Worm (Caenorhabditis elegans) whole organism, L3 larva: ENCODE measurements around the gene sulp-7.
A peak's percentile ranks its signal among the peaks of the same experiment; 100 is the strongest.

ENCODE experiments used
- R02D3.7 ChIP-seq: fragments of 150-350 bp; optimal IDR thresholded peaks from 2 replicates; lab custom pipeline; 2014; ENCODE audit warnings: missing biosample characterization, missing genetic modification characterization
- ZK546.5 ChIP-seq: sonication (generic microtip); optimal IDR thresholded peaks from 2 replicates; lab custom pipeline; 2017; ENCODE audit warnings: missing biosample characterization, missing genetic modification characterization
- aly-2 ChIP-seq: fragments of 150-350 bp; optimal IDR thresholded peaks from 2 replicates; lab custom pipeline; 2014; ENCODE audit warnings: missing biosample characterization, missing genetic modification characterization
- ama-1 ChIP-seq: fragments of 150-350 bp; optimal IDR thresholded peaks from 2 replicates; lab custom pipeline; 2018
- ceh-16 ChIP-seq: sonication (generic microtip); optimal IDR thresholded peaks from 2 replicates; lab custom pipeline; 2017; ENCODE audit warnings: missing biosample characterization, missing genetic modification characterization
- ceh-28 ChIP-seq: fragments of 150-350 bp; optimal IDR thresholded peaks from 2 replicates; lab custom pipeline; 2014; ENCODE audit warnings: missing biosample characterization, missing genetic modification reagents, missing genetic modification characterization
- ceh-9 ChIP-seq: sonication (generic microtip); optimal IDR thresholded peaks from 2 replicates; lab custom pipeline; 2018; ENCODE audit warnings: missing biosample characterization, missing genetic modification characterization
- daf-12 ChIP-seq: fragments of 150-350 bp; optimal IDR thresholded peaks from 2 replicates; lab custom pipeline; 2014; ENCODE audit warnings: missing biosample characterization, missing genetic modification reagents, missing genetic modification characterization
- egl-27 ChIP-seq: sonication (generic microtip); optimal IDR thresholded peaks from 4 replicates; lab custom pipeline; 2017; ENCODE audit warnings: missing biosample characterization, missing genetic modification reagents, missing genetic modification characterization
- egl-5 ChIP-seq: fragments of 150-350 bp; optimal IDR thresholded peaks from 2 replicates; lab custom pipeline; 2017; ENCODE audit warnings: missing biosample characterization, missing genetic modification reagents, missing genetic modification characterization, inconsistent platforms
- elt-1 ChIP-seq: fragments of 150-350 bp; optimal IDR thresholded peaks from 2 replicates; lab custom pipeline; 2014; ENCODE audit warnings: missing biosample characterization, missing genetic modification characterization
- elt-2 ChIP-seq: sonication (generic microtip); optimal IDR thresholded peaks from 2 replicates; lab custom pipeline; 2016; ENCODE audit warnings: missing genetic modification reagents, mild to moderate bottlenecking, missing genetic modification characterization, missing compliant biosample characterization
- elt-3 ChIP-seq, 3 experiments: fragments of 150-350 bp in 1 of 3; sonication (generic microtip) in 2 of 3; optimal IDR thresholded peaks; 2 replicates in 2 of 3; 4 replicates in 1 of 3; lab custom pipeline; 2014 to 2017; ENCODE audit warnings: missing biosample characterization in 3 of 3, missing genetic modification characterization in 3 of 3
- fkh-10 ChIP-seq: sonication (generic microtip); optimal IDR thresholded peaks from 2 replicates; lab custom pipeline; 2017; ENCODE audit warnings: missing biosample characterization, missing genetic modification reagents, missing genetic modification characterization
- fkh-2 ChIP-seq: fragments of 150-350 bp; optimal IDR thresholded peaks from 2 replicates; lab custom pipeline; 2014; ENCODE audit warnings: missing biosample characterization, missing genetic modification reagents, missing genetic modification characterization
- fos-1 ChIP-seq: fragments of 150-350 bp; optimal IDR thresholded peaks from 2 replicates; lab custom pipeline; 2014; ENCODE audit warnings: missing biosample characterization, missing genetic modification characterization
- hmg-11 ChIP-seq: sonication (generic microtip); optimal IDR thresholded peaks from 2 replicates; lab custom pipeline; 2016; ENCODE audit warnings: missing genetic modification characterization, missing compliant biosample characterization
- lin-15B ChIP-seq: fragments of 150-350 bp; optimal IDR thresholded peaks from 2 replicates; lab custom pipeline; 2014; ENCODE audit warnings: missing biosample characterization, missing genetic modification characterization
- lin-39 ChIP-seq: fragments of 150-350 bp; optimal IDR thresholded peaks from 2 replicates; lab custom pipeline; 2018; ENCODE audit warnings: missing biosample characterization, missing genetic modification reagents, missing genetic modification characterization
- mdl-1 ChIP-seq: fragments of 150-350 bp; optimal IDR thresholded peaks from 2 replicates; lab custom pipeline; 2014; ENCODE audit warnings: missing biosample characterization, missing genetic modification characterization
- mml-1 ChIP-seq: fragments of 150-350 bp; sonication (generic microtip); optimal IDR thresholded peaks from 3 replicates; lab custom pipeline; 2014; ENCODE audit warnings: missing biosample characterization, missing genetic modification characterization
- nfya-1 ChIP-seq: sonication (generic microtip); optimal IDR thresholded peaks from 2 replicates; lab custom pipeline; 2017; ENCODE audit warnings: missing genetic modification characterization, mild to moderate bottlenecking, missing compliant biosample characterization, antibody characterized with exemption, moderate library complexity; ENCODE audit not compliant: insufficient read depth
- nhr-11 ChIP-seq: fragments of 150-350 bp; optimal IDR thresholded peaks from 2 replicates; lab custom pipeline; 2014; ENCODE audit warnings: missing biosample characterization, missing genetic modification characterization
- nhr-23 ChIP-seq: fragments of 150-350 bp; optimal IDR thresholded peaks from 2 replicates; lab custom pipeline; 2014; ENCODE audit warnings: missing biosample characterization, missing genetic modification reagents, missing genetic modification characterization
- nhr-25 ChIP-seq: sonication (generic microtip); optimal IDR thresholded peaks from 2 replicates; lab custom pipeline; 2017; ENCODE audit warnings: missing biosample characterization, missing genetic modification characterization
- nhr-43 ChIP-seq: sonication (generic microtip); optimal IDR thresholded peaks from 2 replicates; lab custom pipeline; 2016; ENCODE audit warnings: mild to moderate bottlenecking, missing genetic modification characterization, missing compliant biosample characterization; ENCODE audit not compliant: poor library complexity, severe bottlenecking
- nhr-77 ChIP-seq: fragments of 150-350 bp; optimal IDR thresholded peaks from 2 replicates; lab custom pipeline; 2014; ENCODE audit warnings: missing biosample characterization, missing genetic modification characterization
- pha-4 ChIP-seq: fragments of 150-350 bp; optimal IDR thresholded peaks from 2 replicates; lab custom pipeline; 2014; ENCODE audit warnings: missing biosample characterization, missing genetic modification reagents, missing genetic modification characterization
- pqm-1 ChIP-seq: fragments of 150-350 bp; optimal IDR thresholded peaks from 2 replicates; lab custom pipeline; 2017; ENCODE audit warnings: missing biosample characterization, missing genetic modification characterization, inconsistent platforms
- skn-1 ChIP-seq: fragments of 150-350 bp; optimal IDR thresholded peaks from 2 replicates; lab custom pipeline; 2014; ENCODE audit warnings: missing biosample characterization, missing genetic modification characterization
- tbx-2 ChIP-seq: sonication (generic microtip); optimal IDR thresholded peaks from 2 replicates; lab custom pipeline; 2016; ENCODE audit warnings: mild to moderate bottlenecking, missing genetic modification characterization, missing compliant biosample characterization
- unc-39 ChIP-seq: sonication (generic microtip); optimal IDR thresholded peaks from 4 replicates; lab custom pipeline; 2017; ENCODE audit warnings: missing biosample characterization, missing genetic modification characterization
- zag-1 ChIP-seq: fragments of 150-350 bp; optimal IDR thresholded peaks from 2 replicates; lab custom pipeline; 2014; ENCODE audit warnings: missing biosample characterization, missing genetic modification characterization
- ztf-4 ChIP-seq: fragments of 150-350 bp; optimal IDR thresholded peaks from 2 replicates; lab custom pipeline; 2014; ENCODE audit warnings: missing biosample characterization, missing genetic modification characterization

sulp-7 gene

ce11 chrX:11031869-11032268, 48.6 kb upstream of the sulp-7 start:
- no peak for TF ChIP-seq daf-12
- no peak for TF ChIP-seq ztf-4 (tag; lab: Kevin White, UChicago)
- no peak for TF ChIP-seq nhr-43 (tag; lab: Kevin White, UChicago)
- no peak for TF ChIP-seq R02D3.7 (tag; lab: Kevin White, UChicago)

ce11 chrX:11032412-11032811, 48.1 kb upstream of the sulp-7 start:
- TF ChIP-seq ceh-16 (tag; lab: Kevin White, UChicago) (no peak), daf-12 (no peak), egl-27 (tag; lab: Kevin White, UChicago) (no peak), ceh-28 (no peak), egl-5 (tag; lab: Kevin White, UChicago) (peak; percentile 96), elt-1 (tag; lab: Kevin White, UChicago) (no peak), nhr-43 (tag; lab: Kevin White, UChicago) (no peak), nhr-77 (tag; lab: Kevin White, UChicago) (no peak), fkh-2 (tag; lab: Kevin White, UChicago) (no peak)

DNA sequence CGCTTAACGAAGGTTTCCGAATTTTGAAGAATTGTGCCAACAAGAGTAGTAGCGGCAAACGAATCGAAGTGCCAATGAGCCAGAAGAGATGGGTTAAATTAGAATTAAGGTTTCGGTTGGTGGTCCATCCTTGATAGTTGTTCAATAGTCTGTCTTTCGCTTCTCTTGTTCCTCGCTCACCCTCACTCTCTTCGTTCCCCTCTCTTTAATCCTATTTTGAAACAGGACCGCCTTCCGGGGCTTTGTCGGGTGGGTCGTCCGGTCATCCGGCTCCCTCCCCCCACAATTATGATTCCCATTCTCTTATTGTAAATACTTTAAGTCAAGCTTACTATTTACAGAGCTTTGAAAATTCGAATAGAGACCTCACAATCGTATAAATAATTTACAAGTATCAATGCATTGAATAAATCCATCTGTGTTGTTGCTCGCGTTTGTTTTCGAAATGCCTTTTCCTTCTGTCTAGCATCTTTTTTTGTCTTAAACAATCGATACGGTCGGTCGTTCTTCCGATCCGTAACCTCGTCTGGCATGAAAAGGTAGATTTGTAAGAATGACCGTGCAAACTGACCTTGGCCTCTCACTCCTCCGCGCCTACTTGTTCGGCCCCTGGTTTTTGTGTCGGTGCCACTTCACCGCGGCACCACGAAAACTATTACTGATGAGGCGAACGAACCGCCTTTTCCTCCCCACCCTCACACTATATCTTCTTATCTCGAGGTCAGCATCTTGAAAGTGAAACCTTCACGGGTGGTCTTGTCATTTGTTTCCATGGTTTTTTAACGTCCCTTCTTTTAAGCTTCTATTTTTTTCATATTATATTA, 47.1 kb upstream of the sulp-7 start:
- peak; percentile 30 for TF ChIP-seq elt-1 (tag; lab: Kevin White, UChicago)
- peak; percentile 38 for TF ChIP-seq nhr-23 (tag; lab: Kevin White, UChicago)
- no peak for TF ChIP-seq ceh-16 (tag; lab: Kevin White, UChicago)
- TF ChIP-seq skn-1 (tag; lab: Kevin White, UChicago) = no peak
- no peak for TF ChIP-seq aly-2 (tag; lab: Kevin White, UChicago)
- TF ChIP-seq nhr-25 (tag; lab: Kevin White, UChicago) = peak; percentile 69

DNA sequence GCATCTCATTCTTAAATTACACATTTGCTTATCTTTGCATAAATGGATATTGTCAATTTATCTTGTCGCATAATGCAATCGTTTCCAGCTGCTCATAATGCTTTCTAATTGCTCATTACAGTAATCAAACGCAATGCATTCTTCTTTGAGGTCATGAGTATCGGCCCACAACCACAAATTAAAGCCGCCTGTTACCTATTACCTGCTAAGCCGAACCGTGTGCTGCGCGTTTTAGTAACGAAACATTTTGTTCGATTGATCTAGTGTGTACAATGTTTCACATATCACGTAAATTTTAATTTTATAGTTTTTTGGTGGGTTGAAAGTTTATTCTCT, 46.6 kb upstream of the sulp-7 start:
- TF ChIP-seq ZK546.5 (tag; lab: Kevin White, UChicago) (no peak), mml-1 (tag; lab: Kevin White, UChicago) (no peak), nfya-1 (tag; lab: Kevin White, UChicago) (no peak)

DNA sequence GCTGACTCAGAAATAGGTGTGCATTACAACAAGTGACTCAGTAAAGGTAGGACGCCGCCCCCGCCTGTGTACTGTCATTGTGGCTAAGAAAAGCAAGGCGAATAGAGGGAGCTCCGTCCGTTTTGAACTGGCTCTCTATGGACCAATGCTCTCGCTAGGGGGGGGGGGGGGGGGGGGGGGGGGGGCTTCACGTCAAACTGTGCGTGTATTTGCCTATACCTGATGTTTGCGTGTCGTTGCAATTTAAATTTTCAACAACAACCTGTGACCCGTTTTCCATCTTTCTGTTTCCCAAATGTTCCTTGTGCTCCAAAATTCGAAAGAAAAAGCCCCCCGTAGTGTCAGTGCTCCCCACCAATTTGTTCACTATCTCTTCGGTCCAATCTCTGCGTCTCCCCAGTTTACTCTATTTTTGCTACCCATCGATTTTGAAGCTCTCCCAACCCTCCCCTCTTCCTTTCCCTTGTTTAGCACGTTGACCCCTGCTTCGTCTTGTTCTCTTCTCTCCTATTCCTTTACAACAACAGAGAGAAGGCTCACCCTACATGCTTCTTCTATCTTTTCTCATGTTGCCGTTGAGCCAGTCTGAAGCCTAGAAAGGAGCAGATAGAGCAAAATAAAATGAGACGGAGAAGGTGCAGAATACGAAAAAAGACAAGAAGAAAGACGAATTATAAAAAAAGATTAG, 45.9 kb upstream of the sulp-7 start:
- TF ChIP-seq ama-1 (lab: Kevin White, UChicago) (no peak), fkh-2 (tag; lab: Kevin White, UChicago) (no peak), elt-1 (tag; lab: Kevin White, UChicago) (no peak), ceh-28 (peak; percentile 43), mml-1 (tag; lab: Kevin White, UChicago) (no peak), mdl-1 (no peak), lin-39 (tag; lab: Kevin White, UChicago) (peak; percentile 72), unc-39 (tag; lab: Kevin White, UChicago) (no peak), elt-2 (tag; lab: Kevin White, UChicago) (peak; percentile 42), ztf-4 (tag; lab: Kevin White, UChicago) (no peak), zag-1 (no peak), elt-3 (tag; optimal IDR thresholded peaks at IDR 0.05; lab: Kevin White, UChicago) (no peak), pha-4 (tag; lab: Kevin White, UChicago) (peak; percentile 69), ceh-9 (tag; lab: Kevin White, UChicago) (no peak), nhr-11 (tag; lab: Kevin White, UChicago) (peak; percentile 1), fkh-10 (GFP tag; lab: Kevin White, UChicago) (peak; percentile 31), lin-15B (tag; lab: Kevin White, UChicago) (peak; percentile 10), aly-2 (tag; lab: Kevin White, UChicago) (no peak), fos-1 (tag; lab: Kevin White, UChicago) (no peak), tbx-2 (tag; lab: Kevin White, UChicago) (peak; percentile 23), pqm-1 (tag; lab: Kevin White, UChicago) (peak; percentile 10), hmg-11 (tag; lab: Kevin White, UChicago) (peak; percentile 27), nfya-1 (tag; lab: Kevin White, UChicago) (peak; percentile 69), egl-27 (tag; lab: Kevin White, UChicago) (no peak)
